Fruit fly (Drosophila melanogaster) whole organism, embryonic: ENCODE measurements around the gene Rab9.

Source experiments
- CG17328 ChIP-seq: fragments of 200-800 bp; sonication (Bioruptor generic); IDR thresholded peaks from 2 replicates; pipeline ENCODE4 v1.3.6; 2022; ENCODE audit warnings: missing biosample characterization, missing genetic modification characterization
- CG17829 ChIP-seq: fragments of 200-800 bp; optimal IDR thresholded peaks from 2 replicates; lab custom pipeline; 2019; ENCODE audit warnings: missing biosample characterization, mild to moderate bottlenecking, missing genetic modification characterization, moderate library complexity
- CG34422 ChIP-seq: fragments of 200-800 bp; sonication (Bioruptor generic); IDR thresholded peaks from 3 replicates; pipeline ENCODE4 v1.3.6; 2022; ENCODE audit warnings: missing biosample characterization, missing genetic modification characterization
- CG4820 ChIP-seq: fragments of 200-800 bp; sonication (Bioruptor generic); optimal IDR thresholded peaks from 3 replicates; lab custom pipeline; 2016; ENCODE audit warnings: missing biosample characterization, missing genetic modification characterization
- Sox102F ChIP-seq: fragments of 200-800 bp; sonication (Bioruptor generic); optimal IDR thresholded peaks from 2 replicates; lab custom pipeline; 2018; ENCODE audit warnings: missing biosample characterization, mild to moderate bottlenecking, missing genetic modification characterization, moderate library complexity
- fd102C ChIP-seq: fragments of 200-800 bp; sonication (Bioruptor generic); optimal IDR thresholded peaks from 2 replicates; lab custom pipeline; 2018; ENCODE audit warnings: missing biosample characterization, mild to moderate bottlenecking, missing genetic modification characterization, moderate library complexity
- gro ChIP-seq: fragments of 200-800 bp; sonication (Bioruptor generic); optimal IDR thresholded peaks from 2 replicates; lab custom pipeline; 2016; ENCODE audit warnings: missing biosample characterization, missing genetic modification characterization
- pb ChIP-seq: fragments of 200-800 bp; sonication (Bioruptor generic); optimal IDR thresholded peaks from 3 replicates; lab custom pipeline; 2016; ENCODE audit warnings: missing biosample characterization, missing genetic modification characterization
- phol ChIP-seq: fragments of 200-800 bp; sonication (Bioruptor generic); optimal IDR thresholded peaks from 3 replicates; lab custom pipeline; 2018; ENCODE audit warnings: missing biosample characterization, mild to moderate bottlenecking, missing genetic modification characterization, moderate library complexity

DNA sequence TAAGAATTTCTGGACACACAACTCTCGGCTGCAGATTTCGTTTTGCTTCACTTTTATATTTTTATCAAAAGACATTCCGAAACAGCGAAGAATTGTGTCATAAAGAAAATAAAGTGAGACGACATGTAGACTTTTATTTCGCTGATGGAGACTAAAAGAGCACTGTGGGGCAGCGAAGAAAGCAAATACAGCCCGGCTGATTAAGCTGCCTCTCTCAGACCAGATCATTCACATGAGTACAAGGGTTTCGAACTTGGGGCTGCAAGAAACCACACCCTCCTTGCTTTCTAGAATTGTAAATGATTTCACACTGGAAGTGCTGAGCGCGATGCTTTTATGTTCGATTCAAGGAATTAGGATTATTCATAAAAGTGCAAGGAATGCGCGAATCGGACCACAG is 7.3 kb upstream of the Rab9 start:
- TF ChIP-seq Sox102F (GFP tag; lab: Kevin White, UChicago) (no peak), pb (GFP tag; lab: Kevin White, UChicago) (no peak), CG34422 (GFP tag; lab: Robert Waterston, UW) (no peak), CG17829 (tag; lab: Kevin White, UChicago) (no peak), CG4820 (GFP tag; lab: Kevin White, UChicago) (no peak), fd102C (no peak), phol (tag; lab: Kevin White, UChicago) (no peak), gro (GFP tag; lab: Kevin White, UChicago) (no peak), CG17328 (no peak)
